Fruit fly (Drosophila melanogaster) whole organism, embryonic: ENCODE results near the gene NdufV3.

ENCODE experiments used
- CG4328 ChIP-seq: fragments of 200-800 bp; sonication (Bioruptor generic); optimal IDR thresholded peaks from 3 replicates; lab custom pipeline; 2017; ENCODE audit warnings: missing biosample characterization, missing genetic modification reagents, missing genetic modification characterization
- CG6689 ChIP-seq: fragments of 200-800 bp; sonication (Bioruptor generic); IDR thresholded peaks from 2 replicates; pipeline ENCODE4 v1.3.6; 2022; ENCODE audit warnings: missing biosample characterization, missing genetic modification characterization
- PHDP ChIP-seq: fragments of 200-800 bp; sonication (Bioruptor generic); optimal IDR thresholded peaks from 3 replicates; lab custom pipeline; 2018; ENCODE audit warnings: missing biosample characterization, mild to moderate bottlenecking, missing genetic modification characterization, moderate library complexity
- grn ChIP-seq: fragments of 200-800 bp; sonication (Bioruptor generic); optimal IDR thresholded peaks from 3 replicates; lab custom pipeline; 2017; ENCODE audit warnings: missing biosample characterization, missing genetic modification characterization
- hb ChIP-seq: fragments of 200-800 bp; sonication (Bioruptor generic); IDR thresholded peaks from 3 replicates; pipeline ENCODE4 v1.3.6; 2022; ENCODE audit warnings: missing biosample characterization, missing genetic modification characterization; ENCODE audit not compliant: partially characterized antibody
- usp ChIP-seq: fragments of >200 bp; optimal IDR thresholded peaks from 2 replicates; lab custom pipeline; 2017; ENCODE audit warnings: missing biosample characterization, missing genetic modification characterization

- TF ChIP-seq hb (GFP tag; lab: Robert Waterston, UW) (peak; percentile 71), CG4328 (no peak), PHDP (no peak), usp (GFP tag; lab: Kevin White, UChicago) (no peak), CG6689 (no peak), grn (GFP tag; lab: Kevin White, UChicago) (no peak)
Measured at dm6 chrX:11325175-11325768, 24.5 kb upstream of the NdufV3 start, which contains the start of gene Gapvd1.
